Worm (Caenorhabditis elegans): ENCODE measurements around the gene dli-1.

The dli-1 gene

DNA sequence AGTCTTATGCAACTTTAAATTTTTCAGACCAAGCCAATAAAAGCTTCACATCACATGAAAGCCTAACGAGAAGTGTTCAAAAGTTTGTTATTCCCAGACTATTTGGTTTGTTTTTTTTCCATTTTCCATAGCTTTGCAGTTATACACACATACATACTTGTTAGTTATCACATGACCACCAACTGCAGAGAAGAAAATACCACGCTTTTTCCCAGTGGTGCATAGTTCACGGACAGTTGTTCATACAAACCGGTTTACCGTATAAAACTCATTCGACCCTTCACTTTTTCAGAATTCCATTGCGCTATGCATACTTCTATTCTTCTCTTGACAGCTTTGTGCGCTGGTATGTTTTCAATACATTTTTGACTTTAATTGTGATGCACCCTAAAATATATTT, 34.9 kb downstream of the dli-1 start, which contains the start of gene scl-5:
Gene scl-5, plus strand, starts transcription at position 301 of the 400 bp plus-strand sequence.
- no peak for TF ChIP-seq daf-19 (GFP tag; conservative IDR thresholded peaks at IDR 0.05)

ce11 chrIV:13059284-13059683, 39.3 kb downstream of the dli-1 start, which contains the start of gene scl-3:
Gene scl-3 (plus strand): TSS chrIV:13059584.
- no peak for TF ChIP-seq nhr-25 (tag; optimal IDR thresholded peaks at IDR 0.05; ENCODE audit: borderline replicate concordance, insufficient read depth)
- peak; percentile 20 for TF ChIP-seq aha-1 (tag)

DNA sequence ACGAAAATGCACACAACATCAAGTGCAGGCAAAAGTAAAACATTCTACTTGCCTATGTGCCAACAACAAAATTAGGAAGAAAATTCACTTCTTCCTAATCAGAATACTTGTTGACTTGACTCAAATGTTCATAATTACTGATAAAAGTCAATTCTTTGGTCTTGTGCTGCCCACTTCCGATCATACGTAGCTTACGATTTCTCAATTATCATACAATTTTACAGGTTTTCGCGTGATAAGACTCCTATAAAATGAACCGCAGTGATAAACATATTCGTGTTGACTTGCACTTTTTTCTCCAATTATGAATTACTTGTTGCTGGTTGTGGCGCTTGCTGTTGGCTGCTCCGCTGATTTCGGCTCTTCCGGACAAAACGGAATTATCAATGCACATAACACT, 41.2 kb downstream of the dli-1 start, which contains the start of gene scl-2:
Gene scl-2, plus strand, starts transcription at position 293 of the 400 bp plus-strand sequence.
- TF ChIP-seq daf-16 (GFP tag; optimal IDR thresholded peaks at IDR 0.05) = no peak
- peak; percentile 99 for TF ChIP-seq daf-16 (tag; optimal IDR thresholded peaks at IDR 0.05)
- peak; percentile 50 for TF ChIP-seq ama-1 (optimal IDR thresholded peaks at IDR 0.05)
- TF ChIP-seq aha-1 (tag) = peak; percentile 63
- peak; percentile 87 for TF ChIP-seq php-3 (GFP tag; IDR thresholded peaks at IDR 0.05)
- peak; percentile 75; the same call in 1 of the 2 replicates for TF ChIP-seq lin-1 (GFP tag; IDR thresholded peaks at IDR 0.05)
- peak; percentile 88 for TF ChIP-seq dve-1 (tag; optimal IDR thresholded peaks at IDR 0.05; ENCODE audit: insufficient read depth)
- no peak for TF ChIP-seq ceh-32 (tag; optimal IDR thresholded peaks at IDR 0.05; ENCODE audit: poor library complexity)
- TF ChIP-seq hlh-11 (tag; optimal IDR thresholded peaks at IDR 0.05) = peak; percentile 87
- peak; percentile 92 for TF ChIP-seq dmd-6 (GFP tag; IDR thresholded peaks at IDR 0.05)
- peak; percentile 20 for TF ChIP-seq mes-2 (tag; optimal IDR thresholded peaks at IDR 0.05; ENCODE audit: poor library complexity, severe bottlenecking)
- TF ChIP-seq lsy-2 (tag; optimal IDR thresholded peaks at IDR 0.05) = no peak
- peak; percentile 99 for TF ChIP-seq pqm-1 (tag; optimal IDR thresholded peaks at IDR 0.05)
- TF ChIP-seq nhr-28 (tag; optimal IDR thresholded peaks at IDR 0.05) = peak; percentile 95
- TF ChIP-seq Y5F2A.4 (GFP tag; optimal IDR thresholded peaks at IDR 0.05) = no peak
- TF ChIP-seq zfp-2 (tag; optimal IDR thresholded peaks at IDR 0.05) = no peak
- no peak for TF ChIP-seq F37D6.2 (tag; optimal IDR thresholded peaks at IDR 0.05)
- TF ChIP-seq nhr-6 (tag; optimal IDR thresholded peaks at IDR 0.05) = peak; percentile 74
- TF ChIP-seq nhr-77 (tag; optimal IDR thresholded peaks at IDR 0.05) = peak; percentile 95
- TF ChIP-seq T20F7.1 (GFP tag; optimal IDR thresholded peaks at IDR 0.05) = no peak
- TF ChIP-seq spr-3 (GFP tag; optimal IDR thresholded peaks at IDR 0.05) = no peak
- peak; percentile 70 for TF ChIP-seq hlh-30 (tag; optimal IDR thresholded peaks at IDR 0.05; ENCODE audit: insufficient read depth)

DNA sequence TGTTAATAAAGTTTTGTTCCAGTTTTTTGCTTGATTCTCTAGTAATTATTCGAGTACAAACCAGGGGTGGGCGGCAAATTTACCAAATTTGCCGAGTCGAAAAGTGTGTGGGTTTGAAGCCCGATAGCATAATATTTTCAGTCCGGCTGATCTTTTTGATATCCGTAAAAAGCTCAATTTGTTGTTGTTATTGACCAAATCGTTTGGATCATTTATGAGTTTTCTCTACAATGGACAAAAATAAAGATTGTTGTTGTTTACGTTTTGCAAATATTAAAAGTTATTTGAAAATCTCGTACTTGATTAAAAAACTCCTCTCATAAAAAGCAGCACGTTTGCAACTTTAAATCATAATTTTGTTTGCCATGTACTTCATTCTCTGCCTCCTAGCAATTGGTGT, 42.6 kb downstream of the dli-1 start, which contains the start of gene scl-1:
Gene scl-1, plus strand, starts transcription at position 301 of the 400 bp plus-strand sequence.
- TF ChIP-seq unc-39 (tag; optimal IDR thresholded peaks at IDR 0.05) (no peak), nhr-11 (tag; optimal IDR thresholded peaks at IDR 0.05) (no peak)

- no peak for TF ChIP-seq nhr-10 (tag; optimal IDR thresholded peaks at IDR 0.05)
- no peak for TF ChIP-seq tra-1 (GFP tag; IDR thresholded peaks at IDR 0.05)
- TF ChIP-seq nhr-48 (tag; optimal IDR thresholded peaks at IDR 0.05) = no peak
- TF ChIP-seq nhr-6 (tag; optimal IDR thresholded peaks at IDR 0.05) = no peak
- no peak for TF ChIP-seq php-3 (GFP tag; IDR thresholded peaks at IDR 0.05)
- no peak for TF ChIP-seq set-16 (GFP tag; IDR thresholded peaks at IDR 0.05)
- no peak for TF ChIP-seq arid-1 (GFP tag; conservative IDR thresholded peaks at IDR 0.05)
- no peak for TF ChIP-seq nhr-76 (tag; optimal IDR thresholded peaks at IDR 0.05)
- no peak for TF ChIP-seq nhr-102 (tag; optimal IDR thresholded peaks at IDR 0.05)
- no peak for TF ChIP-seq aly-2 (tag; optimal IDR thresholded peaks at IDR 0.05)
- no peak for TF ChIP-seq ceh-62 (tag; optimal IDR thresholded peaks at IDR 0.05)
- no peak for TF ChIP-seq ama-1 (optimal IDR thresholded peaks at IDR 0.05)
- TF ChIP-seq unc-39 (tag; optimal IDR thresholded peaks at IDR 0.05) = no peak
These were observed 46.0 kb downstream of the dli-1 start, which contains the start of gene F49E11.7 for ce11 chrIV:13052568-13052967. Gene F49E11.7 (plus strand): TSS chrIV:13052868.

Data from whole organism, L4 larva.